Worm (Caenorhabditis elegans) whole organism, young adult: ENCODE data around the gene rei-1.

Experiments used
- attf-6 ChIP-seq: fragments of 200-800 bp; sonication (Bioruptor generic); IDR thresholded peaks from 2 replicates; pipeline ENCODE4 v1.3.6; 2022; ENCODE audit warnings: missing genetic modification reagents, missing genetic modification characterization, missing compliant biosample characterization
- madf-3 ChIP-seq: fragments of 200-800 bp; sonication (Bioruptor generic); IDR thresholded peaks from 2 replicates; pipeline ENCODE4 v1.3.6; 2022; ENCODE audit warnings: missing genetic modification reagents, missing genetic modification characterization, missing compliant biosample characterization
- nhr-120 ChIP-seq: fragments of 200-800 bp; sonication (Bioruptor generic); IDR thresholded peaks from 2 replicates; pipeline ENCODE4 v1.3.6; 2022; ENCODE audit warnings: missing genetic modification characterization, missing compliant biosample characterization
- repo-1 ChIP-seq: sonication (generic microtip); optimal IDR thresholded peaks from 2 replicates; lab custom pipeline; 2017; ENCODE audit warnings: mild to moderate bottlenecking, missing genetic modification characterization, missing compliant biosample characterization
- rpc-1 ChIP-seq, 2 experiments: fragments of 150-350 bp in 1 of 2; sonication (generic microtip) in 1 of 2; optimal IDR thresholded peaks; 2 replicates each; lab custom pipeline; 2014 to 2018; ENCODE audit warnings: missing biosample characterization in 1 of 2, missing genetic modification characterization in 1 of 2, missing genetic modification reagents in 1 of 2, missing genotype in 1 of 2
- unc-62 ChIP-seq: fragments of 150-350 bp; optimal IDR thresholded peaks from 2 replicates; lab custom pipeline; 2014; ENCODE audit warnings: missing biosample characterization, missing genetic modification reagents, missing genetic modification characterization

DNA sequence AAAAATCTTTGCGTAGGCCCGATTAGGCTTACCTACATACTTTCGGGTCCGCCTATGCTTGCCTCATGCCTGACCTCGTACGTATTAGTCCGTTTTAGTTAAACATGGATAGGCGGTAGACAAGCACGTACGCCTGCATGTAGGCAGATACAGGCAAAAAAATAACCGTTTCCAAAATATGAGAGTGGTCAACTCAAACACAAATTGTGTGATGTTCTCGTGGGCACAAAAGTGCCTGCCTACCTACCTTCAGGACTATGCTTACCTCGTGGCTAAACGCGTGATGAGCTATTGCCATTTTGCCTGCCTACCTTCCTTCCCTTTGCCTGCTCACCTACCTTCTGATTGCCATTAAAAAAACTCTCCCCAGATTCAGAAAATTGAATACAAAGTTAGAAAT is 8.6 kb upstream of the rei-1 start:
- TF ChIP-seq repo-1 (no peak), attf-6 (no peak), nhr-120 (GFP tag; lab: Robert Waterston, UW) (no peak), rpc-1 (optimal IDR thresholded peaks at IDR 0.05; lab: Kevin White, UChicago) (no peak), rpc-1 (tag; optimal IDR thresholded peaks at IDR 0.05; lab: Kevin White, UChicago) (no peak), unc-62 (GFP tag; lab: Kevin White, UChicago) (no peak), madf-3 (GFP tag; lab: Robert Waterston, UW) (no peak)
